Fruit fly (Drosophila melanogaster) whole organism: ENCODE measurements around the gene FER.

Experiments
- Dll ChIP-seq: fragments of >200 bp; optimal IDR thresholded peaks from 2 replicates; lab custom pipeline; 2017
- pan ChIP-seq: fragments of >200 bp; optimal IDR thresholded peaks from 2 replicates; lab custom pipeline; 2017

DNA sequence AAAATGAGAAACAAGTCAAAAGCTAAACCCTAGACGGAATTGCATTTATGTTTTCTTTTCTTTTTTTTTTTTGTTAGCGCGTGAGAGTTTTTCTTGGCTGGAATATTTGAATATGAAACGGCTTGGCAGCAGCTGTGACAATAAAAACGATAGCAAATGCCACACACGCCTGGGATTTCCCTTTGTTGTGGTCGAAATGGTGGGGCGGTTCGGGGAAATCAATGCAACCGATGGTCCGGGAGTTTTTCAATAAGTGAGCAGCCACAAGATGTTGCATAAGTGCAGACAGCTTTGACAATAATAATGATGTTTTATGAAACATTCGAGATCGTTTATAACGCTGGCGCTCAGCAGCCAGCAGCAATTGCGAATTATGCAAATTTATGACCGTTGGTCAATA is 17.6 kb downstream of the FER start:
- no peak for TF ChIP-seq pan (lab: Kevin White, UChicago)
- no peak for TF ChIP-seq Dll (lab: Kevin White, UChicago)
